Worm (Caenorhabditis elegans) whole organism, L3 larva: ENCODE data around the gene K03B8.8.

Experiments
- ama-1 ChIP-seq: fragments of 150-350 bp; optimal IDR thresholded peaks from 2 replicates; lab custom pipeline; 2018
- ceh-82 ChIP-seq: fragments of 150-350 bp; optimal IDR thresholded peaks from 2 replicates; lab custom pipeline; 2014; ENCODE audit warnings: missing biosample characterization, missing genetic modification characterization
- elt-1 ChIP-seq: fragments of 150-350 bp; optimal IDR thresholded peaks from 2 replicates; lab custom pipeline; 2014; ENCODE audit warnings: missing biosample characterization, missing genetic modification characterization
- hmg-11 ChIP-seq: sonication (generic microtip); optimal IDR thresholded peaks from 2 replicates; lab custom pipeline; 2016; ENCODE audit warnings: missing genetic modification characterization, missing compliant biosample characterization
- lin-15B ChIP-seq: fragments of 150-350 bp; optimal IDR thresholded peaks from 2 replicates; lab custom pipeline; 2014; ENCODE audit warnings: missing biosample characterization, missing genetic modification characterization
- lin-39 ChIP-seq: fragments of 150-350 bp; optimal IDR thresholded peaks from 2 replicates; lab custom pipeline; 2018; ENCODE audit warnings: missing biosample characterization, missing genetic modification reagents, missing genetic modification characterization
- mdl-1 ChIP-seq: fragments of 150-350 bp; optimal IDR thresholded peaks from 2 replicates; lab custom pipeline; 2014; ENCODE audit warnings: missing biosample characterization, missing genetic modification characterization
- nhr-28 ChIP-seq: fragments of 150-350 bp; optimal IDR thresholded peaks from 2 replicates; lab custom pipeline; 2014; ENCODE audit warnings: missing biosample characterization, missing genetic modification characterization
- pha-4 ChIP-seq: fragments of 150-350 bp; optimal IDR thresholded peaks from 2 replicates; lab custom pipeline; 2014; ENCODE audit warnings: missing biosample characterization, missing genetic modification reagents, missing genetic modification characterization
- pqm-1 ChIP-seq: fragments of 150-350 bp; optimal IDR thresholded peaks from 2 replicates; lab custom pipeline; 2017; ENCODE audit warnings: missing biosample characterization, missing genetic modification characterization, inconsistent platforms
- unc-62 ChIP-seq: fragments of 150-350 bp; sonication (generic microtip); optimal IDR thresholded peaks from 4 replicates; lab custom pipeline; 2014; ENCODE audit warnings: missing biosample characterization, missing genetic modification reagents, missing genetic modification characterization
- zag-1 ChIP-seq: fragments of 150-350 bp; optimal IDR thresholded peaks from 2 replicates; lab custom pipeline; 2014; ENCODE audit warnings: missing biosample characterization, missing genetic modification characterization

ce11 chrV:11415059-11415458 lies 4.3 kb upstream of the K03B8.8 start, which contains the start of gene deg-3:
- TF ChIP-seq mdl-1 (tag; lab: Kevin White, UChicago), result no peak
- TF ChIP-seq pha-4 (tag; lab: Kevin White, UChicago), result no peak
- TF ChIP-seq ama-1 (lab: Kevin White, UChicago), result no peak
- TF ChIP-seq lin-15B, result no peak
- TF ChIP-seq lin-39 (tag; lab: Kevin White, UChicago), result no peak
- TF ChIP-seq pqm-1 (tag; lab: Kevin White, UChicago), result no peak
- no peak for TF ChIP-seq unc-62
- TF ChIP-seq nhr-28 (tag; lab: Kevin White, UChicago), result no peak
- TF ChIP-seq ceh-82 (tag; lab: Kevin White, UChicago), result no peak
- no peak for TF ChIP-seq hmg-11 (tag; lab: Kevin White, UChicago)
- TF ChIP-seq elt-1 (tag; lab: Kevin White, UChicago), result no peak
- TF ChIP-seq zag-1 (tag; lab: Kevin White, UChicago), result no peak
